Worm (Caenorhabditis elegans) whole organism, young adult: ENCODE measurements around the gene M05D6.1.

Source experiments
- C17E4.6 ChIP-seq: fragments of 200-800 bp; sonication (Bioruptor generic); IDR thresholded peaks from 2 replicates; pipeline ENCODE4 v1.3.6; 2022; ENCODE audit warnings: missing genetic modification reagents, missing genetic modification characterization, missing compliant biosample characterization
- K11D2.4 ChIP-seq: fragments of 200-800 bp; sonication (Bioruptor generic); IDR thresholded peaks from 2 replicates; pipeline ENCODE4 v1.3.6; 2022; ENCODE audit warnings: missing genetic modification reagents, missing genetic modification characterization, missing compliant biosample characterization

DNA sequence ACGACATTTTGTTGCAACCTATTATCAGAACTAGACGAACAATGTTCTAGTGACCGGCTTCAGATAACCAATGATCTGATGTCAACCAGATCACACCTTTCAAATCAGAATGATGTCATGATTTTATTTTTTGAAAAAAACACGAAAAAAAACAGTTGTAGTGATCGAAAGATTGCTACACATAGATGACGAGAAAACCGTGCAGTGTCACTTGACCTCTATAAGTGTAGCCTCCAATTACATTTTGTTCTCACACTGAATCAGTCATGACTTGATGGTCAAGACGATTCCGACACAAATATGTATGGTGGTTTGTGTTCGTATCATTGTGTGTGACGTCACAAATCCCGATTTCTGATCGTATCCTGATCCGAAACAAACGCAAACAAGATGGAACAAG is 35.1 kb downstream of the M05D6.1 start:
- TF ChIP-seq C17E4.6 (GFP tag; lab: Robert Waterston, UW) (no peak), K11D2.4 (GFP tag; lab: Robert Waterston, UW) (no peak)
